Worm (Caenorhabditis elegans): ENCODE measurements around the gene Y9C9A.16.

Gene Y9C9A.16

DNA sequence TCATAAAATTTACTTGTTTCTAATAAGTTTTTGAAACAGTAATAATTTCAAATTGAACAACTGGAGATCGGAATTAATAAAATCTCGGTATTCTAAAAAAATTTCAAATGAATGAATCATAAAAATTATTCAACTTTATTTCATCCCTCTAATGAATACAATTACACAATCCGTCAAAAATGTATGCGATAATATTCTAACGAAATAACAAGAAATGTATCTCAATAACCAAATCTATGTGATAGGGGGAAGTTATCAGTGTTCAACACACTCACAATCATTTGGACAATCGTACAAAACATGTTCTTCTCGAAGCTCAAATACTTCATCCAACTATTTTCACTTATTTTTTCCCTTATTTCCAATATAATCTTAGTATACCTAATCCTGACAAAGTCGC, 34.2 kb downstream of the Y9C9A.16 start, which contains the start of gene Y9C9A.5:
Gene Y9C9A.5, plus strand, starts transcription at position 301 of the 400 bp plus-strand sequence.
- TF ChIP-seq dmd-4 (tag; optimal IDR thresholded peaks at IDR 0.05) (no peak), elt-1 (tag; optimal IDR thresholded peaks at IDR 0.05) (no peak), unc-39 (tag; optimal IDR thresholded peaks at IDR 0.05) (no peak), mbf-1 (tag; optimal IDR thresholded peaks at IDR 0.05) (no peak), crh-2 (tag; optimal IDR thresholded peaks at IDR 0.05) (no peak), aly-2 (tag; optimal IDR thresholded peaks at IDR 0.05) (no peak), gmeb-1 (tag; optimal IDR thresholded peaks at IDR 0.05) (no peak), alr-1 (tag; optimal IDR thresholded peaks at IDR 0.05) (no peak), nhr-6 (tag; optimal IDR thresholded peaks at IDR 0.05) (no peak), lin-11 (tag; optimal IDR thresholded peaks at IDR 0.05) (no peak)

DNA sequence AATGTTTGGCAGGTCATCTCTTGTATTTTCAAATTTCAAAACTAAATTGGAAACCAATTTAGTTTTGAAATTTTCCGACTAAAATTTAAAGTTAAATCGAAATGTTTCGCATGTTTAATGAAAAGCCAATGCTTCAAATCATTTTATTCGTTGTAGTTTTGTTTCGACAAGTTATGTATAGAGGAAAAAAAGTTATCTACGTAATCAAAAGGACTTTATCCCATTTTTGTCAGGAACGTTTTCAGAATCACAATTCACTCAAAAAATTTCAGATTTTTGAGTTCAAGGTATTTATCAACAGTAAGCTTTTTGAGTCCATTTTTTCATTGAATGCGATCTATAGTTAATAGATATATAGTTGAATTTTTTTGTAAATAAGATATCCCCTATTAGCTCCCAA, 37.3 kb downstream of the Y9C9A.16 start, which contains the start of gene str-168:
Gene str-168, plus strand, starts transcription at position 301 of the 400 bp plus-strand sequence.
- TF ChIP-seq dmd-4 (tag; optimal IDR thresholded peaks at IDR 0.05) (no peak), lin-11 (tag; optimal IDR thresholded peaks at IDR 0.05) (no peak), nhr-11 (tag; optimal IDR thresholded peaks at IDR 0.05) (no peak), Y55F3AM.14 (GFP tag; optimal IDR thresholded peaks at IDR 0.05) (no peak), nhr-12 (tag; optimal IDR thresholded peaks at IDR 0.05) (no peak), egl-27 (tag; optimal IDR thresholded peaks at IDR 0.05) (no peak), nhr-21 (tag; optimal IDR thresholded peaks at IDR 0.05) (no peak), lsy-2 (tag; optimal IDR thresholded peaks at IDR 0.05) (no peak), snpc-4 (tag; optimal IDR thresholded peaks at IDR 0.05) (no peak), R02D3.7 (tag; optimal IDR thresholded peaks at IDR 0.05) (no peak), aly-2 (tag; optimal IDR thresholded peaks at IDR 0.05) (no peak), blmp-1 (tag; optimal IDR thresholded peaks at IDR 0.05; ENCODE audit: insufficient read depth) (no peak), F13H6.1 (tag; optimal IDR thresholded peaks at IDR 0.05) (no peak), unc-39 (tag; optimal IDR thresholded peaks at IDR 0.05) (no peak), peb-1 (tag; optimal IDR thresholded peaks at IDR 0.05) (no peak)

DNA sequence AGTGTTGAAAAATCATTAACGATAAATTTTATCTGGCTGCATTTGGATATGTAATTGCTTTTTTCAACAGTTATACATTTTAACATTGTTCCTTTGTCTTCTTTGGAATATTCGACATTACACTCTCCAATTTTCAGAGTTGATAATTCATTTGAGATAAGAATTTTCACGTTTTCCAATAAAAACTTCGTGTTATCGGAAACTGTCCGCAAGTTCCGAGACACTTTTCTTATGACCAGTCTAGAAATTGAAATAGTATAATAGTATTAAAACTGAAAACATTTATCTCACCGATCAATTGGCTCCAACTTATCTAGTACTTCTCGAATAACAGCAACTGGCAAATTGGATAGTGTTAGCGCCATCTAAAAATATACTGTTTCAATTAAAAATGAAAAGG, 38.3 kb downstream of the Y9C9A.16 start, which contains the start of gene fbxa-86:
Gene fbxa-86, minus strand, starts transcription at position 367 of the 400 bp plus-strand sequence.
- TF ChIP-seq mab-5 (tag; optimal IDR thresholded peaks at IDR 0.05) (no peak), crh-2 (tag; optimal IDR thresholded peaks at IDR 0.05) (no peak), Y55F3AM.14 (GFP tag; optimal IDR thresholded peaks at IDR 0.05) (no peak), fos-1 (tag; optimal IDR thresholded peaks at IDR 0.05) (peak; percentile 69), ztf-1 (GFP tag; conservative IDR thresholded peaks at IDR 0.05) (no peak), alr-1 (tag; optimal IDR thresholded peaks at IDR 0.05) (no peak), sma-3 (GFP tag; optimal IDR thresholded peaks at IDR 0.05) (no peak)

DNA sequence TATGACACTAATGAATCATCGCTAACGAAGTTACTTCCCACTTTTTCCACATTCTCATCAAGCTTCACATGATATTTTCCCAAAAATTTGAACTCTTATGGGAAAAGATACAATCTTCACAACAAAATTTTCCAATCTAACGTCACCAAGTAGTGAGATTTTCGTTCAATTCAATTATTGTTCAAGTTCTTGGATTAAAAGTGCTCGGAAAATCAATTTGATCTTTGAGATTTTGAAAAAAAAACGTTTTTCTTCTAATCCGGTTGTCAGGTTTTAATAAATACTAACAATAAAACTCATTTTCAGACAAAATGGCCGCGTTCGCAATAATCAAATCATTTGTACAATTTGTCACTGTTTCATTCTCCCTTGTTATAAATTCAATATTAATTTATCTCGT, 41.8 kb downstream of the Y9C9A.16 start, which contains the start of gene str-153:
Gene str-153, plus strand, starts transcription at position 301 of the 400 bp plus-strand sequence.
- TF ChIP-seq sem-4 (tag; optimal IDR thresholded peaks at IDR 0.05) (no peak), Y55F3AM.14 (GFP tag; optimal IDR thresholded peaks at IDR 0.05) (no peak), nhr-12 (tag; optimal IDR thresholded peaks at IDR 0.05) (no peak), zag-1 (tag; optimal IDR thresholded peaks at IDR 0.05) (no peak), nhr-10 (tag; optimal IDR thresholded peaks at IDR 0.05) (no peak), blmp-1 (tag; optimal IDR thresholded peaks at IDR 0.05; ENCODE audit: insufficient read depth) (no peak), fos-1 (tag; optimal IDR thresholded peaks at IDR 0.05) (no peak), ama-1 (optimal IDR thresholded peaks at IDR 0.05) (no peak)

DNA sequence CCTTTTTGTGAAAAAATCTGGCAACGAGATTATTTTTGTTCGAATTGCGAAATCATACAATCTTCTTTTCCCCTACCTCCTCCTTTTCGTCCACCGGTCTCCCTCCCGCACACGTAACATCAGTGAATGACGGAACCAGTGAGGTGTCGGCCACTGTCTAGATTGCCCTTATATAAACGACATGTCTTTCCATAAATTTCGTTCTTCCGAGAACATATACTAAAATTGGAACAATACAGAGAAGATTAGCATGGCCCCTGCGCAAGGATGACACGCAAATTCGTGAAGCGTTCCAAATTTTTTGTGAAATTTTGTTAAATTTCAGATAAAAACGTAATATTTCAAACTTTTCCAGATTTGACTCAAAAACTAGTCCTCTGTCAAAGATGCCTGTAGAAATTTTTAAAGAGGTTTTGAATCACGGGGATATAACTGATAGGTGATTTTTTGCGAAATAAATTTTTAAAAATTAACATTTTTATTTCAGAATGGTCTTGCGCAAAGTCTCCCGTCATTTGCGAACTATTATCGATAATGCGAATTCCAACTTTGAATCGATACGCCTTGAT, 45.1 kb downstream of the Y9C9A.16 start:
- TF ChIP-seq nhr-21 (tag; optimal IDR thresholded peaks at IDR 0.05) (peak; percentile 24), snpc-4 (tag; optimal IDR thresholded peaks at IDR 0.05) (peak; percentile 92), alr-1 (tag; optimal IDR thresholded peaks at IDR 0.05) (no peak), sma-3 (GFP tag; optimal IDR thresholded peaks at IDR 0.05) (peak; percentile 67), nhr-237 (tag; optimal IDR thresholded peaks at IDR 0.05) (no peak), gmeb-1 (tag; optimal IDR thresholded peaks at IDR 0.05) (peak; percentile 39), sma-9 (GFP tag; optimal IDR thresholded peaks at IDR 0.05) (peak; percentile 8), sma-9 (tag; optimal IDR thresholded peaks at IDR 0.05) (no peak), crh-2 (tag; optimal IDR thresholded peaks at IDR 0.05) (peak; percentile 19)

DNA sequence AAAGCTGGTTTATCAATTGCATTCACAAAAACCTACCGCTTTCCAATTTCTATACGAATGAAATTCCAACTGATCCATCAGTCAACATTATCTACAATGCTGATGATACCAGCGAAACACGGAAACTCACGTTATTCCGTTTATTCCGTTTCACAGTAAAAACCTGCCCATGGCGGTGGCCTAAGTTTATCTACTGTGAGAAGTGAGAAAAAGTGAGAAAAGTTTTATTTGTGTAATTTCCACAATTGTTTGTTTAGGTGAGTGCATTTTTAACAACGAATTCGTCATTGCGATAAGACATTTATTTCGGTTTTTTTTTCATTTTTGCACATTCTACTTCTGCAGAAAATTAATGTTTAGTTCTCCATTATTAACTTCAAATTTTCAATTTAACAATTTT, 45.9 kb downstream of the Y9C9A.16 start, which contains the start of gene Y9C9A.8:
Gene Y9C9A.8, plus strand, starts transcription at position 301 of the 400 bp plus-strand sequence.
- TF ChIP-seq aly-2 (tag; optimal IDR thresholded peaks at IDR 0.05) = no peak
- TF ChIP-seq fos-1 (tag; optimal IDR thresholded peaks at IDR 0.05) = peak; percentile 13
- no peak for TF ChIP-seq nhr-10 (tag; optimal IDR thresholded peaks at IDR 0.05)

Data from whole organism, L2 larva.